Fruit fly (Drosophila melanogaster): ENCODE results near the gene Remo.
A peak's percentile ranks its signal among the peaks of the same experiment; 100 is the strongest.

The Remo gene

DNA sequence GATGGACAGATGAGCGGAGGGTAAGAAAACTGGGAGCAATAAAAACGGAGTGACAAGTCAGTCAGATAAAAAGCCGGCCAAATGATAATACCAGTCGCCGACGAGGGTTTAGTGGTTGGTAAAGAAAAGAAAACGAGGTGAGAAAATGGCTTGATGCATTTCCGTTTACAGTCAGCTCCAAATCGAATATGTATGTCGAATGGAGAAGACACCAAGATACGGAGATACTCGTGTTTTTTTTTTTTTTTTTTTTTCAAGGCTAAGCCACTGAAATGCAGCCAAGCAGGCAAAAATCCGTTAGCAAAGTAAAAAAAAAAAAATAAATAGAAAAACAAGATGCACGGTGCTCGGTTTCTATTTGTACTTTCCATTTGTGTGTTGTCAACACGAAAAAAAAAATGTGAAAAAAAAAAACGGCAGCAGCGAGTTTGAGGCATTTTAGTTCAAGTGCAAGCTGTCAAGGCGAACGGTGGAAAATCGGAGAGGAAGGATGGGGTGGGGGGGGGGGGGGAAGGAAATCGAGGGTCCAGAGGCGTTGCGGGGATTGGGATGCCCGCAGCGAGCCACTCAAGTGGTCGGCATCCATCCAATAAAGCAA, 44.0 kb upstream of the Remo start (continued):
- peak; percentile 1 for TF ChIP-seq pros (GFP tag; optimal IDR thresholded peaks at IDR 0.05)
- no peak for TF ChIP-seq run (tag; optimal IDR thresholded peaks at IDR 0.05)
- no peak for TF ChIP-seq lab (GFP tag; optimal IDR thresholded peaks at IDR 0.05)

DNA sequence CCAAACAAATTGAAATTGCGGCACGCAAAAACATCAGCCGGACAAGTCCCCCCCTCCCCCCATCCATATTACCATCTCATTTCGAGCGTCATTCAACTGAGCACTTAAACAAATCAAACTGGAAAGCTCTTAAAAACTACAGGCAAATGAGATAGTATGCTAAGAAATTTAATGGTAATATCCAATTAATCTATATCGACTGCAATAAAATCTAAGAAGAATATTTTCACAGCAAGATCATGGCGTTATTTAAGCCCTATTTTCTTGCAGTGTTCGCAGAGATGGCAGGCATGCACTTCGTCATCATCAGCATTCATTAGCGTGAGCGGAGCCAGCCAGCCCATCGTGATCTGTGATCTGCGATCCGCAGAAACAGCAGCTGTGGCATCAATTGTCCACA, 43.4 kb upstream of the Remo start:
- TF ChIP-seq Sox102F (GFP tag; optimal IDR thresholded peaks at IDR 0.05) (peak; percentile 62), phol (tag; optimal IDR thresholded peaks at IDR 0.05) (peak; percentile 25), CG2712 (tag; optimal IDR thresholded peaks at IDR 0.05) (peak; percentile 20), Dp (GFP tag; optimal IDR thresholded peaks at IDR 0.05) (no peak), sens-2 (GFP tag; IDR thresholded peaks at IDR 0.05) (no peak), sr (GFP tag; IDR thresholded peaks at IDR 0.05) (0 out of 3 replicates have a peak, but pooled peaks have one; percentile 23), CG10267 (tag; optimal IDR thresholded peaks at IDR 0.05) (no peak), jigr1 (GFP tag; IDR thresholded peaks at IDR 0.05) (no peak), dmrt99B (tag; optimal IDR thresholded peaks at IDR 0.05) (peak; percentile 56), Hr51 (GFP tag; optimal IDR thresholded peaks at IDR 0.05) (peak in 1 of 2 experiments; percentile 56), oc (tag; optimal IDR thresholded peaks at IDR 0.05) (no peak), tin (GFP tag; optimal IDR thresholded peaks at IDR 0.05) (no peak), CG12071 (GFP tag; optimal IDR thresholded peaks at IDR 0.05) (no peak), CG2199 (GFP tag; IDR thresholded peaks at IDR 0.05) (no peak), YL-1 (GFP tag; optimal IDR thresholded peaks at IDR 0.05) (no peak), gem (tag; optimal IDR thresholded peaks at IDR 0.05) (peak; percentile 42), Sry-δ (GFP tag; optimal IDR thresholded peaks at IDR 0.05) (no peak), tap (tag; optimal IDR thresholded peaks at IDR 0.05) (no peak), pho (GFP tag; optimal IDR thresholded peaks at IDR 0.05) (no peak), CG32772 (GFP tag; IDR thresholded peaks at IDR 0.05) (peak; percentile 7; the same call in 1 of the 2 replicates), CG6689 (GFP tag; IDR thresholded peaks at IDR 0.05) (peak; percentile 31; the same call in 1 of the 2 replicates), fd96Cb (tag; optimal IDR thresholded peaks at IDR 0.05) (peak; percentile 19), prd (optimal IDR thresholded peaks at IDR 0.05) (no peak), prd (GFP tag; IDR thresholded peaks at IDR 0.05) (peak; percentile 8; the same call in 1 of the 3 replicates), Drgx (GFP tag; IDR thresholded peaks at IDR 0.05) (peak; percentile 60; the same call in 1 of the 2 replicates), pan (optimal IDR thresholded peaks at IDR 0.05) (no peak), pan (GFP tag; optimal IDR thresholded peaks at IDR 0.05 in 1 of 2, IDR thresholded peaks at IDR 0.05 in 1 of 2) (peak in 1 of 2 experiments; percentile 25), CG5953 (GFP tag; IDR thresholded peaks at IDR 0.05) (no peak), CG7556 (GFP tag; optimal IDR thresholded peaks at IDR 0.05) (no peak), stc (GFP tag; IDR thresholded peaks at IDR 0.05) (peak; percentile 42; the same call in 1 of the 2 replicates), Ptx1 (GFP tag; IDR thresholded peaks at IDR 0.05) (peak; percentile 35; the same call in 1 of the 2 replicates), CG1603 (tag; optimal IDR thresholded peaks at IDR 0.05) (peak; percentile 49), HLH3B (GFP tag; IDR thresholded peaks at IDR 0.05) (peak; percentile 49; the same call in 1 of the 2 replicates), CG10366 (GFP tag; IDR thresholded peaks at IDR 0.05) (peak; percentile 15; the same call in 1 of the 2 replicates), NC2α (GFP tag; optimal IDR thresholded peaks at IDR 0.05) (no peak), CG17359 (tag; optimal IDR thresholded peaks at IDR 0.05) (peak; percentile 43), CG11093 (GFP tag; IDR thresholded peaks at IDR 0.05) (no peak), dysf (GFP tag; IDR thresholded peaks at IDR 0.05) (peak; percentile 6; the same call in 1 of the 3 replicates), CG12391 (tag; optimal IDR thresholded peaks at IDR 0.05) (peak; percentile 15), stwl (tag; optimal IDR thresholded peaks at IDR 0.05) (no peak), CG7987 (GFP tag; optimal IDR thresholded peaks at IDR 0.05) (no peak), ara (GFP tag; IDR thresholded peaks at IDR 0.05) (no peak), CG17361 (GFP tag; IDR thresholded peaks at IDR 0.05) (0 out of 3 replicates have a peak, but pooled peaks have one; percentile 20), row (GFP tag; IDR thresholded peaks at IDR 0.05) (peak; percentile 37; the same call in 1 of the 3 replicates), CG14860 (GFP tag; IDR thresholded peaks at IDR 0.05; ENCODE audit: partially characterized antibody) (no peak)
